Fruit fly (Drosophila melanogaster) whole organism, embryonic: Measurements from ENCODE around the gene CG14628.

Source experiments
- CG12744 ChIP-seq: fragments of 200-800 bp; sonication (Bioruptor generic); optimal IDR thresholded peaks from 2 replicates; lab custom pipeline; 2016; ENCODE audit warnings: missing biosample characterization, missing genetic modification characterization
- CG13775 ChIP-seq: fragments of 200-800 bp; sonication (Bioruptor generic); optimal IDR thresholded peaks from 3 replicates; lab custom pipeline; 2017; ENCODE audit warnings: missing biosample characterization, mild to moderate bottlenecking, missing genetic modification characterization
- CG13894 ChIP-seq: fragments of 200-800 bp; sonication (Bioruptor generic); optimal IDR thresholded peaks from 3 replicates; lab custom pipeline; 2018; ENCODE audit warnings: missing biosample characterization, mild to moderate bottlenecking, missing genetic modification characterization, moderate library complexity
- CG14050 ChIP-seq: fragments of 200-800 bp; sonication (Bioruptor generic); IDR thresholded peaks from 3 replicates; pipeline ENCODE4 v1.3.6; 2022; ENCODE audit warnings: missing biosample characterization, missing genetic modification characterization
- CG16863 ChIP-seq: fragments of 200-800 bp; sonication (Bioruptor generic); optimal IDR thresholded peaks from 3 replicates; lab custom pipeline; 2016; ENCODE audit warnings: missing biosample characterization, missing genetic modification characterization
- CG17612 ChIP-seq: fragments of 200-800 bp; sonication (Bioruptor generic); IDR thresholded peaks from 2 replicates; pipeline ENCODE4 v1.3.6; 2022; ENCODE audit warnings: missing biosample characterization, missing genetic modification characterization
- CG17829 ChIP-seq: fragments of 200-800 bp; optimal IDR thresholded peaks from 2 replicates; lab custom pipeline; 2019; ENCODE audit warnings: missing biosample characterization, mild to moderate bottlenecking, missing genetic modification characterization, moderate library complexity
- CG18599 ChIP-seq: fragments of 200-800 bp; sonication (Bioruptor generic); optimal IDR thresholded peaks from 3 replicates; lab custom pipeline; 2017; ENCODE audit warnings: missing biosample characterization, missing genetic modification characterization, mild to moderate bottlenecking, moderate library complexity, missing genetic modification reagents
- CG31365 ChIP-seq: fragments of 200-800 bp; sonication (Bioruptor generic); optimal IDR thresholded peaks from 2 replicates; lab custom pipeline; 2018; ENCODE audit warnings: missing biosample characterization, mild to moderate bottlenecking, missing genetic modification characterization
- CG34376 ChIP-seq: fragments of 200-800 bp; sonication (Bioruptor generic); optimal IDR thresholded peaks from 2 replicates; lab custom pipeline; 2018; ENCODE audit warnings: missing biosample characterization, mild to moderate bottlenecking, missing genetic modification characterization
- CG34422 ChIP-seq: fragments of 200-800 bp; sonication (Bioruptor generic); IDR thresholded peaks from 3 replicates; pipeline ENCODE4 v1.3.6; 2022; ENCODE audit warnings: missing biosample characterization, missing genetic modification characterization
- CG4404 ChIP-seq: fragments of 200-800 bp; sonication (Bioruptor generic); IDR thresholded peaks from 2 replicates; pipeline ENCODE4 v1.3.6; 2022; ENCODE audit warnings: missing biosample characterization, missing genetic modification characterization
- CG4617 ChIP-seq: fragments of 200-800 bp; sonication (Bioruptor generic); optimal IDR thresholded peaks from 3 replicates; lab custom pipeline; 2016; ENCODE audit warnings: missing biosample characterization, missing genetic modification characterization, borderline replicate concordance
- CG5180 ChIP-seq: fragments of 200-800 bp; sonication (Bioruptor generic); optimal IDR thresholded peaks from 3 replicates; lab custom pipeline; 2017; ENCODE audit warnings: missing biosample characterization, missing genetic modification characterization, mild to moderate bottlenecking, moderate library complexity, missing genetic modification reagents
- CG6654 ChIP-seq: fragments of 200-800 bp; sonication (Bioruptor generic); optimal IDR thresholded peaks from 2 replicates; lab custom pipeline; 2017; ENCODE audit warnings: missing biosample characterization, mild to moderate bottlenecking, missing genetic modification characterization
- CG8924 ChIP-seq: fragments of 200-800 bp; optimal IDR thresholded peaks from 3 replicates; lab custom pipeline; 2019; ENCODE audit warnings: missing biosample characterization, mild to moderate bottlenecking, missing genetic modification characterization, moderate library complexity
- CG9727 ChIP-seq: fragments of 200-800 bp; sonication (Bioruptor generic); optimal IDR thresholded peaks from 3 replicates; lab custom pipeline; 2017; ENCODE audit warnings: missing biosample characterization, mild to moderate bottlenecking, missing genetic modification characterization
- CG9817 ChIP-seq: fragments of 200-800 bp; sonication (Bioruptor generic); optimal IDR thresholded peaks from 2 replicates; lab custom pipeline; 2018; ENCODE audit warnings: missing biosample characterization, mild to moderate bottlenecking, missing genetic modification characterization, moderate library complexity
- D19B ChIP-seq: fragments of 200-800 bp; sonication (Bioruptor generic); optimal IDR thresholded peaks from 2 replicates; lab custom pipeline; 2017; ENCODE audit warnings: missing biosample characterization, mild to moderate bottlenecking, missing genetic modification characterization
- Dad ChIP-seq: fragments of 200-800 bp; sonication (Bioruptor generic); optimal IDR thresholded peaks from 3 replicates; lab custom pipeline; 2016; ENCODE audit warnings: missing biosample characterization, missing genetic modification characterization
- Drgx ChIP-seq: fragments of 200-800 bp; sonication (Bioruptor generic); IDR thresholded peaks from 2 replicates; pipeline ENCODE4 v1.3.6; 2022; ENCODE audit warnings: missing biosample characterization, missing genetic modification characterization
- Fer1 ChIP-seq: fragments of 200-800 bp; sonication (Bioruptor generic); optimal IDR thresholded peaks from 2 replicates; lab custom pipeline; 2017; ENCODE audit warnings: missing biosample characterization, mild to moderate bottlenecking, missing genetic modification characterization
- GATAe ChIP-seq: fragments of 200-800 bp; sonication (Bioruptor generic); conservative IDR thresholded peaks from 2 replicates; pipeline ENCODE4 v1.3.6; 2022; ENCODE audit warnings: missing biosample characterization, missing genetic modification characterization
- Gug ChIP-seq: fragments of 200-800 bp; sonication (Bioruptor generic); IDR thresholded peaks from 4 replicates; pipeline ENCODE4 v1.3.6; 2022; ENCODE audit warnings: missing biosample characterization, missing genetic modification characterization
- HLHmδ ChIP-seq: fragments of 200-800 bp; sonication (Bioruptor generic); optimal IDR thresholded peaks from 2 replicates; lab custom pipeline; 2018; ENCODE audit warnings: missing biosample characterization, mild to moderate bottlenecking, missing genetic modification characterization, moderate library complexity
- Hr39 ChIP-seq: fragments of >200 bp; optimal IDR thresholded peaks from 2 replicates; lab custom pipeline; 2017
- Meics ChIP-seq: fragments of 200-800 bp; sonication (Bioruptor generic); optimal IDR thresholded peaks from 2 replicates; lab custom pipeline; 2017; ENCODE audit warnings: missing biosample characterization, mild to moderate bottlenecking, missing genetic modification characterization
- Mes4 ChIP-seq: fragments of 200-800 bp; sonication (Bioruptor generic); optimal IDR thresholded peaks from 2 replicates; lab custom pipeline; 2016; ENCODE audit warnings: missing biosample characterization, missing genetic modification characterization
- Xrp1 ChIP-seq: fragments of 200-800 bp; sonication (Bioruptor generic); IDR thresholded peaks from 2 replicates; pipeline ENCODE4 v1.3.6; 2022; ENCODE audit warnings: missing biosample characterization, missing genetic modification characterization
- al ChIP-seq: fragments of 200-800 bp; sonication (Bioruptor generic); IDR thresholded peaks from 2 replicates; pipeline ENCODE4 v1.3.6; 2022; ENCODE audit warnings: missing biosample characterization, missing genetic modification characterization
- ap ChIP-seq: fragments of 200-800 bp; sonication (Bioruptor generic); IDR thresholded peaks from 2 replicates; pipeline ENCODE4 v1.3.6; 2022; ENCODE audit warnings: missing biosample characterization, missing genetic modification characterization
- az2 ChIP-seq: fragments of 200-800 bp; sonication (Bioruptor generic); optimal IDR thresholded peaks from 3 replicates; lab custom pipeline; 2016; ENCODE audit warnings: missing biosample characterization, missing genetic modification characterization
- bab2 ChIP-seq: fragments of 200-800 bp; sonication (Bioruptor generic); optimal IDR thresholded peaks from 2 replicates; lab custom pipeline; 2016; ENCODE audit warnings: missing biosample characterization, missing genetic modification characterization
- bbx ChIP-seq: fragments of 200-800 bp; sonication (Bioruptor generic); IDR thresholded peaks from 2 replicates; pipeline ENCODE4 v1.3.6; 2022; ENCODE audit warnings: missing biosample characterization, missing genetic modification characterization; ENCODE audit not compliant: partially characterized antibody
- cato ChIP-seq: fragments of 200-800 bp; sonication (Bioruptor generic); optimal IDR thresholded peaks from 2 replicates; lab custom pipeline; 2016; ENCODE audit warnings: missing biosample characterization, missing genetic modification characterization, borderline replicate concordance
- cg ChIP-seq: fragments of 200-800 bp; sonication (Bioruptor generic); optimal IDR thresholded peaks from 3 replicates; lab custom pipeline; 2019; ENCODE audit warnings: missing biosample characterization, mild to moderate bottlenecking, missing genetic modification characterization, moderate library complexity
- chn ChIP-seq: fragments of 200-800 bp; sonication (Bioruptor generic); optimal IDR thresholded peaks from 2 replicates; lab custom pipeline; 2016; ENCODE audit warnings: missing biosample characterization, missing genetic modification characterization
- croc ChIP-seq: fragments of 200-800 bp; sonication (Bioruptor generic); conservative IDR thresholded peaks from 3 replicates; pipeline ENCODE4 v1.3.6; 2022; ENCODE audit warnings: missing biosample characterization, missing genetic modification characterization
- exex ChIP-seq: fragments of 200-800 bp; sonication (Bioruptor generic); optimal IDR thresholded peaks from 4 replicates; lab custom pipeline; 2018; ENCODE audit warnings: missing biosample characterization, mild to moderate bottlenecking, missing genetic modification characterization, moderate library complexity
- hth ChIP-seq: fragments of >200 bp; optimal IDR thresholded peaks from 2 replicates; lab custom pipeline; 2017; ENCODE audit warnings: inconsistent platforms
- kah ChIP-seq: fragments of 200-800 bp; sonication (Bioruptor generic); optimal IDR thresholded peaks from 2 replicates; lab custom pipeline; 2018; ENCODE audit warnings: missing biosample characterization, mild to moderate bottlenecking, missing genetic modification characterization
- luna ChIP-seq: fragments of 200-800 bp; sonication (Bioruptor generic); optimal IDR thresholded peaks from 2 replicates; lab custom pipeline; 2016; ENCODE audit warnings: missing biosample characterization, missing genetic modification characterization
- maf-S ChIP-seq: fragments of 200-800 bp; sonication (Bioruptor generic); optimal IDR thresholded peaks from 2 replicates; lab custom pipeline; 2016; ENCODE audit warnings: missing biosample characterization, missing genetic modification characterization
- nerfin-1 ChIP-seq: fragments of 200-800 bp; sonication (Bioruptor generic); optimal IDR thresholded peaks from 3 replicates; lab custom pipeline; 2019; ENCODE audit warnings: missing biosample characterization, mild to moderate bottlenecking, missing genetic modification characterization, moderate library complexity
- nerfin-2 ChIP-seq: fragments of 200-800 bp; sonication (Bioruptor generic); IDR thresholded peaks from 2 replicates; pipeline ENCODE4 v1.3.6; 2022; ENCODE audit warnings: missing biosample characterization, missing genetic modification characterization; ENCODE audit not compliant: partially characterized antibody
- nom ChIP-seq: fragments of 200-800 bp; sonication (Bioruptor generic); optimal IDR thresholded peaks from 2 replicates; lab custom pipeline; 2017; ENCODE audit warnings: missing biosample characterization, missing genetic modification characterization, mild to moderate bottlenecking, moderate library complexity, missing genetic modification reagents
- row ChIP-seq: fragments of 200-800 bp; sonication (Bioruptor generic); IDR thresholded peaks from 3 replicates; pipeline ENCODE4 v1.3.6; 2022; ENCODE audit warnings: missing biosample characterization, missing genetic modification characterization
- run ChIP-seq: fragments of 200-800 bp; sonication (Bioruptor generic); optimal IDR thresholded peaks from 3 replicates; lab custom pipeline; 2018; ENCODE audit warnings: missing biosample characterization, mild to moderate bottlenecking, missing genetic modification characterization
- sens-2 ChIP-seq: fragments of 200-800 bp; sonication (Bioruptor generic); IDR thresholded peaks from 2 replicates; pipeline ENCODE4 v1.3.6; 2022; ENCODE audit warnings: missing biosample characterization, missing genetic modification characterization
- zen ChIP-seq: fragments of 200-800 bp; sonication (Bioruptor generic); optimal IDR thresholded peaks from 3 replicates; lab custom pipeline; 2018; ENCODE audit warnings: missing biosample characterization, mild to moderate bottlenecking, missing genetic modification characterization, moderate library complexity

Gene CG14628

dm6 chrX:1170117-1170878 is 24.9 kb downstream of the CG14628 start, which contains the start of gene CG11378 (continued):
- TF ChIP-seq CG34422 (GFP tag; lab: Robert Waterston, UW) (no peak), Drgx (no peak), row (GFP tag; lab: Robert Waterston, UW) (peak; percentile 31; the same call in 1 of the 3 replicates), run (tag; lab: Kevin White, UChicago) (no peak), zen (tag; lab: Kevin White, UChicago) (no peak), CG9727 (GFP tag; lab: Kevin White, UChicago) (peak; percentile 12), CG31365 (tag; lab: Kevin White, UChicago) (no peak), Mes4 (GFP tag; lab: Kevin White, UChicago) (no peak), CG34376 (peak; percentile 68), HLHmδ (GFP tag; lab: Kevin White, UChicago) (no peak), CG17829 (tag; lab: Kevin White, UChicago) (no peak), CG5180 (no peak), bab2 (no peak), Xrp1 (GFP tag; lab: Robert Waterston, UW) (no peak), exex (tag; lab: Kevin White, UChicago) (peak; percentile 66), cato (GFP tag; lab: Kevin White, UChicago) (no peak), sens-2 (GFP tag; lab: Robert Waterston, UW) (no peak), Gug (GFP tag; lab: Robert Waterston, UW) (no peak), D19B (GFP tag; lab: Kevin White, UChicago) (peak; percentile 85), nerfin-2 (GFP tag; lab: Robert Waterston, UW) (no peak), CG14050 (GFP tag; lab: Robert Waterston, UW) (no peak), ap (GFP tag; lab: Robert Waterston, UW) (no peak), CG18599 (GFP tag; lab: Kevin White, UChicago) (peak; percentile 16), CG4617 (GFP tag; lab: Kevin White, UChicago) (no peak), Dad (GFP tag; lab: Kevin White, UChicago) (no peak)

- TF ChIP-seq CG16863 (GFP tag; lab: Kevin White, UChicago) (no peak), CG13775 (GFP tag; lab: Kevin White, UChicago) (peak; percentile 51), CG17612 (no peak), al (GFP tag; lab: Robert Waterston, UW) (0 out of 2 replicates have a peak, but pooled peaks have one; percentile 15), CG4404 (GFP tag; lab: Robert Waterston, UW) (no peak), croc (GFP tag; lab: Robert Waterston, UW) (no peak), nerfin-1 (tag; lab: Kevin White, UChicago) (no peak), CG6654 (GFP tag; lab: Kevin White, UChicago) (peak; percentile 16), CG13894 (tag; lab: Kevin White, UChicago) (no peak), CG9817 (tag; lab: Kevin White, UChicago) (peak; percentile 9), bbx (no peak), CG8924 (peak; percentile 57), CG12744 (GFP tag; lab: Kevin White, UChicago) (no peak), hth (no peak), chn (GFP tag; lab: Kevin White, UChicago) (no peak), GATAe (GFP tag; lab: Robert Waterston, UW) (peak; percentile 62), luna (GFP tag; lab: Kevin White, UChicago) (peak; percentile 13), Hr39 (no peak), Fer1 (GFP tag; lab: Kevin White, UChicago) (peak; percentile 68), Meics (GFP tag; lab: Kevin White, UChicago) (peak; percentile 74), maf-S (GFP tag; lab: Kevin White, UChicago) (no peak), kah (GFP tag; lab: Kevin White, UChicago) (no peak), az2 (GFP tag; lab: Kevin White, UChicago) (peak; percentile 2), nom (GFP tag; lab: Kevin White, UChicago) (peak; percentile 36), cg (GFP tag; lab: Kevin White, UChicago) (no peak)
Measured at dm6 chrX:1171018-1171417, 25.6 kb downstream of the CG14628 start.
